Worm (Caenorhabditis elegans) whole organism, midembryonic: Measurements from ENCODE around the gene nep-1.

Experiments
- T22C8.4 ChIP-seq: fragments of 200-800 bp; sonication (Bioruptor generic); IDR thresholded peaks from 2 replicates; pipeline ENCODE4 v1.3.6; 2022; ENCODE audit warnings: missing genetic modification characterization, missing compliant biosample characterization
- flt-1 ChIP-seq: fragments of 200-800 bp; sonication (Bioruptor generic); IDR thresholded peaks from 2 replicates; pipeline ENCODE4 v1.3.6; 2022; ENCODE audit warnings: missing genetic modification characterization, missing compliant biosample characterization
- klf-2 ChIP-seq: fragments of 200-800 bp; sonication (Bioruptor generic); conservative IDR thresholded peaks from 2 replicates; pipeline ENCODE4 v1.3.6; 2022; ENCODE audit warnings: missing genetic modification reagents, missing genetic modification characterization, missing compliant biosample characterization
- med-1 ChIP-seq: sonication (generic microtip); optimal IDR thresholded peaks from 2 replicates; lab custom pipeline; 2017; ENCODE audit warnings: missing genetic modification characterization, mild to moderate bottlenecking, missing compliant biosample characterization, antibody characterized with exemption, missing genetic modification reagents; ENCODE audit not compliant: insufficient read depth
- ref-1 ChIP-seq: fragments of 200-800 bp; sonication (Bioruptor generic); conservative IDR thresholded peaks from 2 replicates; pipeline ENCODE4 v1.3.6; 2022; ENCODE audit warnings: missing genetic modification reagents, missing genetic modification characterization, missing compliant biosample characterization
- tab-1 ChIP-seq: fragments of 200-800 bp; sonication (Bioruptor generic); IDR thresholded peaks from 2 replicates; pipeline ENCODE4 v1.3.6; 2022; ENCODE audit warnings: missing genetic modification characterization, missing compliant biosample characterization
- ztf-23 ChIP-seq: fragments of 200-800 bp; sonication (Bioruptor generic); IDR thresholded peaks from 2 replicates; pipeline ENCODE4 v1.3.6; 2022; ENCODE audit warnings: missing genetic modification reagents, missing genetic modification characterization, missing compliant biosample characterization
- ztf-29 ChIP-seq: fragments of 200-800 bp; sonication (Bioruptor generic); IDR thresholded peaks from 2 replicates; pipeline ENCODE4 v1.3.6; 2022; ENCODE audit warnings: missing genetic modification reagents, missing genetic modification characterization, missing compliant biosample characterization

- TF ChIP-seq T22C8.4 (GFP tag; lab: Robert Waterston, UW), result peak; percentile 83
- no peak for TF ChIP-seq med-1 (GFP tag; lab: Kevin White, UChicago)
- peak; percentile 80 for TF ChIP-seq flt-1
- TF ChIP-seq klf-2 (GFP tag; lab: Robert Waterston, UW), result 0 out of 2 replicates have a peak, but pooled peaks have one; percentile 40
- TF ChIP-seq tab-1 (GFP tag; lab: Robert Waterston, UW), result peak; percentile 75
- no peak for TF ChIP-seq ref-1
- peak; percentile 71 for TF ChIP-seq ztf-29
- peak; percentile 83; the same call in 1 of the 2 replicates for TF ChIP-seq ztf-23 (GFP tag; lab: Robert Waterston, UW)
These were observed 22.1 kb downstream of the nep-1 start for ce11 chrII:11634681-11635527.
